Worm (Caenorhabditis elegans): ENCODE data around the gene Y110A2AL.6.

Gene Y110A2AL.6

DNA sequence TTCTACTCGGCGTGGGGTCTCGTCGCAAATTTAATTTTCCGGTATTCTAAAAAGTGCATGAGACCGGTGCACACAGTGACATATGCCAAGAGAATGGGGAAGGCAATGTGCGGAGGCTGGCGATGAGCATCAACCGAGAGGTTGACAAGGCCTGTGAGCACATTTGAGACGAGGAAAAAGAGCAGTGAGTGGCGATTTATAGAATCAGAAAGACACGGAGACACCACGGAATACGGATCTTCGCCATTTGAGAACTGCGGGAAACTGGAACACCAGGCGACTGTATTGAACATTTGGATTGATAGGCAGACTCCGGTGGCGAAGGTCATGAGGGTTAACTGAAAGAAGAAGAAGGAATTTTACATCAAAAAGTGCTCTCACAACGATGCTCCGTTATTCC, 37.5 kb upstream of the Y110A2AL.6 start:
- no peak for TF ChIP-seq hlh-8 (tag; optimal IDR thresholded peaks at IDR 0.05)
- no peak for TF ChIP-seq sox-2 (GFP tag; IDR thresholded peaks at IDR 0.05)
- TF ChIP-seq ahr-1 (tag; optimal IDR thresholded peaks at IDR 0.05): no peak
- TF ChIP-seq tbx-7 (tag; optimal IDR thresholded peaks at IDR 0.05): no peak
- no peak for TF ChIP-seq pat-9 (tag; optimal IDR thresholded peaks at IDR 0.05)
- TF ChIP-seq T23F11.4 (GFP tag; optimal IDR thresholded peaks at IDR 0.05): no peak
- no peak for TF ChIP-seq npax-4 (tag; optimal IDR thresholded peaks at IDR 0.05)
- no peak for TF ChIP-seq che-1 (tag; optimal IDR thresholded peaks at IDR 0.05)
- TF ChIP-seq sox-4 (tag; optimal IDR thresholded peaks at IDR 0.05): no peak
- no peak for TF ChIP-seq pqm-1 (tag; optimal IDR thresholded peaks at IDR 0.05)
- TF ChIP-seq C08G9.2 (tag; optimal IDR thresholded peaks at IDR 0.05): no peak
- no peak for TF ChIP-seq unc-55 (GFP tag; optimal IDR thresholded peaks at IDR 0.05)
- no peak for TF ChIP-seq ref-2 (tag; optimal IDR thresholded peaks at IDR 0.05)
- no peak for TF ChIP-seq sdc-2 (tag; optimal IDR thresholded peaks at IDR 0.05)
- no peak for TF ChIP-seq zip-5 (tag; optimal IDR thresholded peaks at IDR 0.05)
- TF ChIP-seq ceh-18 (tag; optimal IDR thresholded peaks at IDR 0.05): no peak
- no peak for TF ChIP-seq pax-1 (tag; optimal IDR thresholded peaks at IDR 0.05)
- no peak for TF ChIP-seq fax-1 (tag; optimal IDR thresholded peaks at IDR 0.05)
- TF ChIP-seq lim-6 (tag; optimal IDR thresholded peaks at IDR 0.05): no peak
- no peak for TF ChIP-seq hlh-6 (tag; optimal IDR thresholded peaks at IDR 0.05)

DNA sequence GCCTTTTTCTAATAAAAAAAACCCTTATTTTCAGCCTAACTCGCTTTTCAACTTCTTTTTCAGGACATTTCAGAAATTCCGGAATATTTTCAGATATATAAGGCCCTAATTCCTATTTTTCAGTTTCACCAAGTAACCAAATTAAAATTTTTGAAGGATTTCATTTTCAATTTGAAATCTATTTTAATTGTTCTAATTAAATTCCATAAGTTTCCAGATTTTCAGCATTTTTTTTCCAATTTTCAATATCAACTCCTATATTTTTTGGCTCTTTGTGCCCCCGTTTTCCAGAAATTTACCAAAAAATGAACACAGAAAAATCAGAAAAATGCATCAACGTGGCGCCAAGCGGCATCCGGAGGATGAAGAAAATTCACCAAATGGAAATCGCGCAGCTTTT, 33.4 kb upstream of the Y110A2AL.6 start, which contains the start of gene Y110A2AL.1:
Gene Y110A2AL.1 (plus strand): TSS at position 301 of the 400 bp plus-strand sequence.
- TF ChIP-seq ceh-45 (GFP tag; IDR thresholded peaks at IDR 0.05) (no peak), hlh-6 (tag; optimal IDR thresholded peaks at IDR 0.05) (no peak), syd-9 (tag; optimal IDR thresholded peaks at IDR 0.05) (no peak), Y22D7AL.16 (tag; optimal IDR thresholded peaks at IDR 0.05) (no peak), rnt-1 (tag; optimal IDR thresholded peaks at IDR 0.05) (no peak), ama-1 (optimal IDR thresholded peaks at IDR 0.05) (no peak), ceh-48 (tag; optimal IDR thresholded peaks at IDR 0.05) (no peak), ztf-16 (tag; optimal IDR thresholded peaks at IDR 0.05) (no peak), pqm-1 (tag; optimal IDR thresholded peaks at IDR 0.05) (no peak), sdc-2 (tag; optimal IDR thresholded peaks at IDR 0.05) (no peak), unc-55 (GFP tag; optimal IDR thresholded peaks at IDR 0.05) (no peak), ceh-31 (tag; optimal IDR thresholded peaks at IDR 0.05) (no peak), nhr-11 (tag; optimal IDR thresholded peaks at IDR 0.05) (no peak), ttx-3 (tag; optimal IDR thresholded peaks at IDR 0.05) (no peak), unc-42 (tag; optimal IDR thresholded peaks at IDR 0.05) (no peak)

DNA sequence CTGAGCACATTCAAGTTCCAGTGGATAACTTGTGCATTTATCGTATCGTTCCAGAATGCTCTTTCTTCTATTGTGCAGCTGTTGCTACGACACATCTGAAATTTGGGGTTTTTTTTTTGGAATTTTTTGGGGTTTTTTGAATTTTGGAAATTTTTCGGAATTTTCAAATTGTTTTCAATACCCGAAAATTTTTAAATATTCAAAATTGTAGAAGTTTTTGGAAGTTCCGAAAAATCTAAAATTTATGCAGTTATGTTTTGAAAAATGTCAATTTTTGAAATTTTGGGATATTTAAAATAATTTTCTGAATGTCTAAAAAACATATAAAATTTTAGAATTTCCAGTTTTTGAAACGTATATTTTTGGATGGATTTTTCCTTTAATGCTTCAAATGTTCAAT, 30.4 kb upstream of the Y110A2AL.6 start, which contains the start of gene Y110A2AL.10:
Gene Y110A2AL.10 (minus strand): TSS at position 101 of the 400 bp plus-strand sequence.
- TF ChIP-seq dve-1 (tag; optimal IDR thresholded peaks at IDR 0.05): no peak
- TF ChIP-seq nfya-1 (tag; optimal IDR thresholded peaks at IDR 0.05): no peak
- TF ChIP-seq ref-2 (tag; optimal IDR thresholded peaks at IDR 0.05): no peak
- TF ChIP-seq tbx-7 (tag; optimal IDR thresholded peaks at IDR 0.05): no peak
- TF ChIP-seq pat-9 (tag; optimal IDR thresholded peaks at IDR 0.05): no peak
- no peak for TF ChIP-seq pax-1 (tag; optimal IDR thresholded peaks at IDR 0.05)
- no peak for TF ChIP-seq sox-4 (tag; optimal IDR thresholded peaks at IDR 0.05)
- no peak for TF ChIP-seq pros-1 (tag; optimal IDR thresholded peaks at IDR 0.05)

ce11 chrII:2867701-2868100, 26.3 kb upstream of the Y110A2AL.6 start, which contains the start of gene Y110A2AL.2:
Gene Y110A2AL.2, plus strand, starts transcription at chrII:2868001.
- TF ChIP-seq ceh-14 (tag; optimal IDR thresholded peaks at IDR 0.05) (no peak), ets-4 (tag; optimal IDR thresholded peaks at IDR 0.05) (no peak), tbx-7 (tag; optimal IDR thresholded peaks at IDR 0.05) (no peak), ceh-34 (tag; optimal IDR thresholded peaks at IDR 0.05) (no peak), mec-3 (tag; optimal IDR thresholded peaks at IDR 0.05; ENCODE audit: borderline replicate concordance) (no peak), nhr-11 (tag; optimal IDR thresholded peaks at IDR 0.05) (no peak), pax-1 (tag; optimal IDR thresholded peaks at IDR 0.05) (no peak), C38D4.7 (GFP tag; optimal IDR thresholded peaks at IDR 0.05) (no peak), elt-4 (tag; optimal IDR thresholded peaks at IDR 0.05) (no peak), syd-9 (tag; optimal IDR thresholded peaks at IDR 0.05) (no peak), ceh-24 (tag; optimal IDR thresholded peaks at IDR 0.05) (no peak), tbx-2 (tag; optimal IDR thresholded peaks at IDR 0.05) (no peak), hlh-15 (tag; optimal IDR thresholded peaks at IDR 0.05) (no peak), dmd-4 (tag; optimal IDR thresholded peaks at IDR 0.05; ENCODE audit: borderline replicate concordance) (no peak), ceh-45 (GFP tag; IDR thresholded peaks at IDR 0.05) (no peak), odd-2 (tag; optimal IDR thresholded peaks at IDR 0.05) (no peak)

Measured in whole organism, late embryonic.